Worm (Caenorhabditis elegans): ENCODE measurements around the gene glr-2.
"Not testable (repeated sequence)": the region's sequence is repeated elsewhere in the genome, so short reads cannot be mapped to it uniquely, and the experiment has no call there.

The glr-2 gene

DNA sequence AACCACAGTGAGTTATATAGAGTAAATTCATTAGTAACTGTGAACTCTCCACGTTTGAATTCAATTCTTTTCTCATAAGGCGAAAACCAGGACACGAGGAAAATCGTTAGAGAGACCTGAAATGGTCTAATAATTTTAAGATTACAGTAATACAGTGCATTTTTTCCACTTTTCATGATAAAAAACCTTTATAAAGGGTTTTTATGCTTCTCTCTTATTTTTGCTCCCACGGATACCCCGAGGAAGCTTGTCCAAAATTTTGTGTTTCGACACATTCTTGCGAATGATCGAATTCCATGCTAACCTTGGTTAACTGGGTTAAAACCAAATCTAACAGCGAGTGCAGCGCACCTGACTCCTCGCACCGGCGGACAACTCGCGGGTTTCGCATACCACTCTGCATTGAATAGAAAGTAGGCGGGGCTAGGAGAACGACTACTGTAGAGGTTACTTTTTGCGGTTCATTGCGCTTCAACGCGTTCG is 4.5 kb downstream of the glr-2 start:
- TF ChIP-seq ref-1 (GFP tag; conservative IDR thresholded peaks at IDR 0.05), result no peak
- no peak for TF ChIP-seq med-1 (GFP tag; optimal IDR thresholded peaks at IDR 0.05; ENCODE audit: insufficient read depth)
- no peak for TF ChIP-seq tab-1 (GFP tag; IDR thresholded peaks at IDR 0.05)
- no peak for TF ChIP-seq klf-2 (GFP tag; conservative IDR thresholded peaks at IDR 0.05)
- peak; percentile 63; the same call in 1 of the 2 replicates for TF ChIP-seq flt-1 (GFP tag; IDR thresholded peaks at IDR 0.05)

DNA sequence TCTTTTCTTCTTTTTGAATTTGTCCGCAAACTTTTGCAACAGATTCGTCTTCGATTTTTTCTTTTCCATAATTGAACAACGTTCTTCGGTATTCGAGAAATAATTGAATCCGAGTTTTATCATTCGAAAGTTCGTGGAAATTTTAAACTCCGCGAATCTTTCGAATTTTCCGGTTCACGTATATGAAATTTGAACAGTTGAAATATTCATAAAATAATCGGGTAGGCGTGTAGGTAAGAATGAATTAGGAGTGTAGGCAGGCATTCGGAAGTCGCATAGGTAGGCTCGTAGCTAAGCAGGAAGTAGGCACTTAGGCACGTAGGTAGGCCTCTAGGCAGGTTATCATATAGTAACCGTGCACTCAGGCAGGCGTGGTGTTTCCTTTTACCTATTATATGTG is 6.6 kb downstream of the glr-2 start, which contains the start of gene B0280.11:
Gene B0280.11, minus strand, starts transcription at position 101 of the 400 bp plus-strand sequence.
- TF ChIP-seq ztf-29 (GFP tag; IDR thresholded peaks at IDR 0.05) (no peak), ztf-23 (GFP tag; IDR thresholded peaks at IDR 0.05) (no peak), flt-1 (GFP tag; IDR thresholded peaks at IDR 0.05) (no peak), med-1 (GFP tag; optimal IDR thresholded peaks at IDR 0.05; ENCODE audit: insufficient read depth) (no peak)

DNA sequence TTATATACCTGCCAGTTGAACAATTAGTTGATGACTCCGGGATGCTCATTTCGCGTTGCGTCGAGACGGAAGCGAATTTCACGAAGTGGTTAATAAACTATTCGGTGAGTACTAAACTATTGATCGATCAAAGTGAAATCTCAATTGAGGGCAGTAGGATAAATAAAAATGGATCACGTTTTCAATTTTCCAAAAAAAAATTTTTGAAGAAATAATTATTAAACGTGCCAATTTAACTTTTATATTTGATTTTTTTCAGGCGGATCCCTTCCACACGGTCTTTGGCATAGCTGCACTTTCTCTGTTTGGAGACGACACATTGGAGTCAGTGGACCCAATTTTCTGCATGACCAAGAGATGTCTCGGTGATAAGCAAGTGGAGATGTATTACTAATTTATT is 8.7 kb downstream of the glr-2 start, which contains the start of gene B0280.17:
Gene B0280.17, minus strand, starts transcription at position 101 of the 400 bp plus-strand sequence.
- TF ChIP-seq cog-1 (tag; optimal IDR thresholded peaks at IDR 0.05) (no peak), ztf-29 (GFP tag; IDR thresholded peaks at IDR 0.05) (no peak), T22C8.4 (GFP tag; IDR thresholded peaks at IDR 0.05) (no peak), ztf-23 (GFP tag; IDR thresholded peaks at IDR 0.05) (no peak), flt-1 (GFP tag; IDR thresholded peaks at IDR 0.05) (no peak), ref-1 (GFP tag; conservative IDR thresholded peaks at IDR 0.05) (no peak), klf-2 (GFP tag; conservative IDR thresholded peaks at IDR 0.05) (no peak), tab-1 (GFP tag; IDR thresholded peaks at IDR 0.05) (no peak), med-1 (GFP tag; optimal IDR thresholded peaks at IDR 0.05; ENCODE audit: insufficient read depth) (no peak)

DNA sequence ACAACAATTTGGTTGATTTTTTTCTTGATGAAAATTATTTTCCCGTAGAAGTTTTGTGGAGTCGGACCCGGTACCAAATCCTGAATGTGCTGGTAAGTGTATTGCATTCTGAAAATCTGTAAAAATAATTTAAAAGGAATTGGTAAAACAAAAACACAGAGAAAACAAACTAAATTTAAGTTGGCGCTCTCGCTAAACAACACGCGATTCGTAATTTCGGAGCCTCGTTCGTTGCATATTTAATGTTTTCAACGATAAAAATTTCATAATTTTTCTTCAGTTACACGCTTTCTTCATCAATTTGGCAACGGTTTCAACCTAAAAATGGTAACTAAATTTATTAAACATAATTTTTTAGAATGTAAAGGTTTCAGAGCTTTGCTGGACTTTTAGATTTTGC is 11.2 kb downstream of the glr-2 start, which contains the start of the genes pot-1 and ggtb-1:
Gene pot-1, minus strand, starts transcription at position 120 of the 400 bp plus-strand sequence.
Gene ggtb-1, plus strand, starts transcription at position 208 of the 400 bp plus-strand sequence.
- TF ChIP-seq cog-1 (tag; optimal IDR thresholded peaks at IDR 0.05) (no peak), med-1 (GFP tag; optimal IDR thresholded peaks at IDR 0.05; ENCODE audit: insufficient read depth) (no peak), klf-2 (GFP tag; conservative IDR thresholded peaks at IDR 0.05) (no peak), T22C8.4 (GFP tag; IDR thresholded peaks at IDR 0.05) (no peak), ztf-23 (GFP tag; IDR thresholded peaks at IDR 0.05) (no peak), ref-1 (GFP tag; conservative IDR thresholded peaks at IDR 0.05) (no peak), flt-1 (GFP tag; IDR thresholded peaks at IDR 0.05) (no peak), ztf-29 (GFP tag; IDR thresholded peaks at IDR 0.05) (no peak), tab-1 (GFP tag; IDR thresholded peaks at IDR 0.05) (no peak)

DNA sequence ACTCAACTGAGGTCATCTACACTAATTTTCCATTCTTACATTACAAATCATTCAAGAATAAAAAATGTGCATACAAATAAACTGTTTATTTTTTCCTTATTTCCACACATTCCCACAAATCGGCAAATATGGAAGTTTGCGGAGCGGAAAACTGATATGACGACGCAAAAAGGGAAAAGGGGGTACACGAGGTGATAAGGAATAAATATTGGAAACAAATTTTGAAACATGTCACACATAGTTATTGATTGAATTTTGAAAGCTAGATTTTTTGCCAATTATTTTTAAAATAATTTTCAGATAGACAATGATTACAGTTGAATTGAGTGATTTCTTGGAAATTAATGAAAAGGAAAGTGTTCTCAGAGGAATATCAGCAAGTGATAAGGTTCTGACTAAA is 16.2 kb downstream of the glr-2 start, which contains the start of gene viro-2:
Gene viro-2, plus strand, starts transcription at position 301 of the 400 bp plus-strand sequence.
- TF ChIP-seq tab-1, ztf-29, ztf-23 (GFP tag; IDR thresholded peaks at IDR 0.05): not testable (repeated sequence)

DNA sequence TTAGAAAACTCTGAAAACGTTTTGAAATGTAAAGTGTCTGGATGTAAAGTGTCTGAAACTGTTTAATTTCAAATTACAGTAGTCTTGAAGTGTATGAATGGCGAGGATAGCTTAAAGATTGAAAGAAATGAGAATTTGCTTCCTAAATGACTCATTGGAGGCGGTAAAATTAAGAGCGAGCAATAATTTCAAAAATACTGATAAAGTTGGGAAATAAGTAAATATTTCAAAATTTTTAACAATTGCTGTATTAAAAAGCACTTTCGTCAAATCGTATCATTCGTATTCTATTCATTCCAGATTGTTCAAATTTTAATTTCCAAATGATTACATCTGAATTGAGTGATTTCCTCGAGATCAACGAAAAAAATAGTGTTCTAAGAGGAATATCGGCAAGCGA is 20.4 kb downstream of the glr-2 start, which contains the start of gene B0280.2:
Gene B0280.2, plus strand, starts transcription at position 301 of the 400 bp plus-strand sequence.
- TF ChIP-seq T22C8.4 (GFP tag; IDR thresholded peaks at IDR 0.05), result no peak
- TF ChIP-seq med-1 (GFP tag; optimal IDR thresholded peaks at IDR 0.05; ENCODE audit: insufficient read depth), result no peak
- no peak for TF ChIP-seq flt-1 (GFP tag; IDR thresholded peaks at IDR 0.05)
- TF ChIP-seq tab-1 (GFP tag; IDR thresholded peaks at IDR 0.05), result no peak
- no peak for TF ChIP-seq cog-1 (tag; optimal IDR thresholded peaks at IDR 0.05)
- TF ChIP-seq ztf-23 (GFP tag; IDR thresholded peaks at IDR 0.05), result no peak
- TF ChIP-seq klf-2 (GFP tag; conservative IDR thresholded peaks at IDR 0.05), result no peak
- no peak for TF ChIP-seq ztf-29 (GFP tag; IDR thresholded peaks at IDR 0.05)
- no peak for TF ChIP-seq ref-1 (GFP tag; conservative IDR thresholded peaks at IDR 0.05)

DNA sequence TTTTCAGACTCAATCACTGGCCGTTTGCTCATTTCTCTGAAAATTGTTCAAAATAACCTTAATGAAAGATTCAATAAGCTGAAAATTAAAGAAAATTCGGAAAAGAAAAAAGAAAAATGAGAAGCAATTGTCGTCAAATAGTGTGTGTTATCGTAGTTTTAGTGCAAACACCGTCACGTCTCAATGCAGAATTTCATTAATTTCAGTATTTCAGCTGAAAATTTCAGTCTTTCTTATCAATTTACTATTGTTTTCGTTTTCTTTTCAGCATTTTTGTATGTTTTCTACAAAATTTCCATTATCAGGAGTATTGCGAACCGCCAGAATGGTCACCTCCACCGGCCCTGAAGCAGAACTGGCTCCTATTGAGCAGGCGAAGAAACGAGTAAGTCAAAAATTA is 21.9 kb downstream of the glr-2 start, which contains the start of the genes B0280.9 and rpia-1:
Gene B0280.9, minus strand, starts transcription at position 36 of the 400 bp plus-strand sequence.
Gene rpia-1, plus strand, starts transcription at position 269 of the 400 bp plus-strand sequence.
- TF ChIP-seq med-1 (GFP tag; optimal IDR thresholded peaks at IDR 0.05; ENCODE audit: insufficient read depth), result no peak
- no peak for TF ChIP-seq flt-1 (GFP tag; IDR thresholded peaks at IDR 0.05)
- no peak for TF ChIP-seq cog-1 (tag; optimal IDR thresholded peaks at IDR 0.05)
- no peak for TF ChIP-seq T22C8.4 (GFP tag; IDR thresholded peaks at IDR 0.05)
- no peak for TF ChIP-seq ztf-29 (GFP tag; IDR thresholded peaks at IDR 0.05)
- no peak for TF ChIP-seq ztf-23 (GFP tag; IDR thresholded peaks at IDR 0.05)
- no peak for TF ChIP-seq ref-1 (GFP tag; conservative IDR thresholded peaks at IDR 0.05)
- no peak for TF ChIP-seq klf-2 (GFP tag; conservative IDR thresholded peaks at IDR 0.05)
- no peak for TF ChIP-seq tab-1 (GFP tag; IDR thresholded peaks at IDR 0.05)

DNA sequence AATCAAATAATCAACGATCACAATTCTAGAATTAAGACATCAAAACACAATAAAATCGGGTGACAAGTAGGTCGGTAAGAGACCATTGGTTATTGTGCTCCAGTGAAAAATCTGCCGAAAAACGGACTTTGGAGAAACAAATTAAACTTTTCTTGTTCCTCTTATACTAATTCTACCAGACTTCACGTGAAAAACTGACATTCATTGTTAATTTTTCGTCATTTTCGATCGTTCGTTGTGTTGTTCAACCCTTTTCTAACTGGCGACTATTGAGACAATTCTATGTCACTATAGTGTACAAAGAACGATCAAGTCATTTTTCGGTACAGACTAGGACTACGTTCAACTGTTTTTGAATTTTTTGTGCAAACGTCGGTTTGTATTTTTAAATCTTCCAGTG is 24.3 kb downstream of the glr-2 start:
- no peak for TF ChIP-seq T22C8.4 (GFP tag; IDR thresholded peaks at IDR 0.05)
- no peak for TF ChIP-seq ztf-29 (GFP tag; IDR thresholded peaks at IDR 0.05)
- TF ChIP-seq klf-2 (GFP tag; conservative IDR thresholded peaks at IDR 0.05), result no peak
- no peak for TF ChIP-seq ref-1 (GFP tag; conservative IDR thresholded peaks at IDR 0.05)
- TF ChIP-seq flt-1 (GFP tag; IDR thresholded peaks at IDR 0.05), result no peak
- TF ChIP-seq ztf-23 (GFP tag; IDR thresholded peaks at IDR 0.05), result no peak
- no peak for TF ChIP-seq tab-1 (GFP tag; IDR thresholded peaks at IDR 0.05)
- TF ChIP-seq med-1 (GFP tag; optimal IDR thresholded peaks at IDR 0.05; ENCODE audit: insufficient read depth), result no peak
- no peak for TF ChIP-seq cog-1 (tag; optimal IDR thresholded peaks at IDR 0.05)

DNA sequence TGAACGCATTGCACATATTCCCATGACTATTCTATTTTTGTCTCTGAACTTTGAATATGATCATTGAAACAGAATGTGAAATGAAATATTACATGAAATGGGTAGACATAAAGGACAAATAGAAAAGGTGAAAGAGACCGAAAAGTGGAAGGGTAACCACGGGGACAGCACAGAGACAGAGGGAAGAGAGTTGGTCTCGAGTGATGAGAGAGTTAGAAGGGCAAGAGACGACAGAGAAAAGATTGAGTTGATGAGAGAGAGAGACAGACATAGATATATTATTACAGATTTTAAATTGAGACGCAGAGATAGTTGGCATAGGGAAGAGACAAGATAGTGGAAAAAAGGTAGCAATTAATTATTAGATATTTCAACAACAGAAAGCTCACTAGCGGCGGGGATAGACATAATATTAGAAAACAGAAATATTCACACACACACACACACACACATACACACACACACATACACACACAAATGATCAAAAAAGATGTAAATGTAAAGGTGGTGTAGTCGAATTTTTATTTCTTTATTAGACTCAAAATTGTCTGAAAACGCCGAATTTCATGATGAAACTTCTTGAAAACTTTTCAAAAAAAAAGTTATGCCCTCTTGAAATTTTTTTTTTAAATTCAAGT is 28.0 kb downstream of the glr-2 start:
- TF ChIP-seq cog-1 (tag; optimal IDR thresholded peaks at IDR 0.05) (peak; percentile 41), med-1 (GFP tag; optimal IDR thresholded peaks at IDR 0.05; ENCODE audit: insufficient read depth) (no peak)
